Worm (Caenorhabditis elegans) whole organism, late embryonic: ENCODE data around the gene R10E4.6.

Experiments used
- K02D7.2 ChIP-seq: sonication (generic microtip); optimal IDR thresholded peaks from 2 replicates; lab custom pipeline; 2017; ENCODE audit warnings: mild to moderate bottlenecking, missing genetic modification characterization, missing compliant biosample characterization
- Y22D7AL.16 ChIP-seq: sonication (generic microtip); optimal IDR thresholded peaks from 2 replicates; lab custom pipeline; 2016; ENCODE audit warnings: missing genetic modification characterization, missing compliant biosample characterization
- ama-1 ChIP-seq: fragments of 150-350 bp; optimal IDR thresholded peaks from 2 replicates; lab custom pipeline; 2014
- dmd-4 ChIP-seq: sonication (generic microtip); optimal IDR thresholded peaks from 2 replicates; lab custom pipeline; 2016; ENCODE audit warnings: borderline replicate concordance, missing genetic modification characterization, missing compliant biosample characterization
- elt-4 ChIP-seq: sonication (generic microtip); optimal IDR thresholded peaks from 2 replicates; lab custom pipeline; 2016; ENCODE audit warnings: missing genetic modification characterization, missing compliant biosample characterization
- fax-1 ChIP-seq: sonication (generic microtip); optimal IDR thresholded peaks from 2 replicates; lab custom pipeline; 2016; ENCODE audit warnings: missing genotype, missing genetic modification characterization, missing compliant biosample characterization
- hlh-30 ChIP-seq: sonication (generic microtip); optimal IDR thresholded peaks from 2 replicates; lab custom pipeline; 2017; ENCODE audit warnings: antibody characterized with exemption, missing genetic modification characterization, missing compliant biosample characterization; ENCODE audit not compliant: insufficient read depth
- lin-11 ChIP-seq: fragments of 200-800 bp; sonication (Bioruptor generic); optimal IDR thresholded peaks from 2 replicates; lab custom pipeline; 2018; ENCODE audit warnings: mild to moderate bottlenecking, missing genetic modification characterization, missing compliant biosample characterization
- pax-1 ChIP-seq: fragments of 150-350 bp; optimal IDR thresholded peaks from 2 replicates; lab custom pipeline; 2014; ENCODE audit warnings: missing biosample characterization, missing genetic modification characterization
- pqm-1 ChIP-seq: sonication (generic microtip); optimal IDR thresholded peaks from 2 replicates; lab custom pipeline; 2016; ENCODE audit warnings: missing genetic modification characterization, missing compliant biosample characterization
- rnt-1 ChIP-seq: sonication (generic microtip); optimal IDR thresholded peaks from 2 replicates; lab custom pipeline; 2016; ENCODE audit warnings: missing genetic modification characterization, missing compliant biosample characterization

ce11 chrIII:4330984-4331383 is 37.8 kb downstream of the R10E4.6 start, which contains the start of gene gly-6:
- TF ChIP-seq K02D7.2 (tag; lab: Kevin White, UChicago) (no peak), ama-1 (no peak), lin-11 (no peak), dmd-4 (tag; lab: Kevin White, UChicago) (no peak), pqm-1 (no peak), rnt-1 (no peak), Y22D7AL.16 (tag; lab: Kevin White, UChicago) (no peak), pax-1 (no peak), fax-1 (tag; lab: Kevin White, UChicago) (no peak), hlh-30 (tag; lab: Kevin White, UChicago) (no peak), elt-4 (no peak)
